Worm (Caenorhabditis elegans) whole organism, L2 larva: ENCODE data around the gene dlc-2.

ENCODE experiments used
- C34F6.9 ChIP-seq: fragments of 150-350 bp; optimal IDR thresholded peaks from 2 replicates; lab custom pipeline; 2014; ENCODE audit warnings: missing biosample characterization, missing genetic modification characterization
- F13H6.1 ChIP-seq: sonication (generic microtip); optimal IDR thresholded peaks from 2 replicates; lab custom pipeline; 2016; ENCODE audit warnings: missing genetic modification characterization, missing compliant biosample characterization
- R02D3.7 ChIP-seq: fragments of 150-350 bp; optimal IDR thresholded peaks from 2 replicates; lab custom pipeline; 2014; ENCODE audit warnings: missing biosample characterization, missing genetic modification characterization
- ZK546.5 ChIP-seq: sonication (generic microtip); optimal IDR thresholded peaks from 2 replicates; lab custom pipeline; 2017; ENCODE audit warnings: missing biosample characterization, missing genetic modification characterization
- aly-2 ChIP-seq: fragments of 150-350 bp; optimal IDR thresholded peaks from 2 replicates; lab custom pipeline; 2014; ENCODE audit warnings: missing biosample characterization, missing genetic modification characterization
- ama-1 ChIP-seq: fragments of 150-350 bp; optimal IDR thresholded peaks from 2 replicates; lab custom pipeline; 2018; ENCODE audit warnings: inconsistent platforms
- blmp-1 ChIP-seq: sonication (generic microtip); optimal IDR thresholded peaks from 2 replicates; lab custom pipeline; 2017; ENCODE audit warnings: missing genetic modification characterization, mild to moderate bottlenecking, missing compliant biosample characterization, antibody characterized with exemption, moderate library complexity; ENCODE audit not compliant: insufficient read depth
- crh-2 ChIP-seq: sonication (generic microtip); optimal IDR thresholded peaks from 2 replicates; lab custom pipeline; 2017; ENCODE audit warnings: missing biosample characterization, missing genetic modification characterization
- egl-27 ChIP-seq: sonication (generic microtip); optimal IDR thresholded peaks from 3 replicates; lab custom pipeline; 2017; ENCODE audit warnings: missing biosample characterization, missing genetic modification reagents, missing genetic modification characterization
- gmeb-1 ChIP-seq: fragments of 150-350 bp; optimal IDR thresholded peaks from 2 replicates; lab custom pipeline; 2014; ENCODE audit warnings: missing biosample characterization, missing genetic modification characterization
- lin-11 ChIP-seq: fragments of 150-350 bp; sonication (generic microtip); optimal IDR thresholded peaks from 2 replicates; lab custom pipeline; 2014; ENCODE audit warnings: missing biosample characterization, missing genetic modification characterization, inconsistent platforms, mixed read lengths
- mab-5 ChIP-seq: fragments of 150-350 bp; optimal IDR thresholded peaks from 2 replicates; lab custom pipeline; 2014; ENCODE audit warnings: missing biosample characterization, missing genetic modification characterization
- nhr-12 ChIP-seq: fragments of 150-350 bp; optimal IDR thresholded peaks from 2 replicates; lab custom pipeline; 2014; ENCODE audit warnings: missing biosample characterization, missing genetic modification characterization
- nhr-129 ChIP-seq: fragments of 150-350 bp; optimal IDR thresholded peaks from 2 replicates; lab custom pipeline; 2014; ENCODE audit warnings: missing biosample characterization, missing genetic modification characterization
- nhr-237 ChIP-seq: fragments of 150-350 bp; optimal IDR thresholded peaks from 2 replicates; lab custom pipeline; 2014; ENCODE audit warnings: missing biosample characterization, missing genetic modification characterization
- peb-1 ChIP-seq: fragments of 150-350 bp; optimal IDR thresholded peaks from 2 replicates; lab custom pipeline; 2014; ENCODE audit warnings: missing biosample characterization, missing genetic modification characterization
- sma-9 ChIP-seq, 2 experiments: fragments of 150-350 bp in 1 of 2; sonication (generic microtip) in 1 of 2; optimal IDR thresholded peaks; 2 replicates each; lab custom pipeline; 2014 to 2016; ENCODE audit warnings: missing genetic modification characterization in 2 of 2, mild to moderate bottlenecking in 1 of 2, missing biosample characterization in 1 of 2, missing compliant biosample characterization in 1 of 2, missing genetic modification reagents in 1 of 2, moderate library complexity in 1 of 2
- snpc-4 ChIP-seq: fragments of 150-350 bp; optimal IDR thresholded peaks from 2 replicates; lab custom pipeline; 2014; ENCODE audit warnings: missing biosample characterization, missing genetic modification characterization
- unc-39 ChIP-seq: fragments of 150-350 bp; optimal IDR thresholded peaks from 2 replicates; lab custom pipeline; 2014; ENCODE audit warnings: missing biosample characterization, missing genetic modification characterization
- unc-55 ChIP-seq: fragments of 150-350 bp; sonication (generic microtip); optimal IDR thresholded peaks from 3 replicates; lab custom pipeline; 2014; ENCODE audit warnings: missing biosample characterization, missing genetic modification reagents, missing genetic modification characterization
- unc-62 ChIP-seq: fragments of 150-350 bp; optimal IDR thresholded peaks from 2 replicates; lab custom pipeline; 2014; ENCODE audit warnings: missing biosample characterization, missing genetic modification reagents, missing genetic modification characterization
- ztf-1 ChIP-seq: fragments of 200-800 bp; sonication (Bioruptor generic); conservative IDR thresholded peaks from 2 replicates; pipeline ENCODE4 v1.3.6; 2022; ENCODE audit warnings: missing genetic modification characterization, missing compliant biosample characterization

Gene dlc-2

ce11 chrIV:12078112-12078812, 33.1 kb downstream of the dlc-2 start, which contains the start of gene tmed-1:
TSS of gene tmed-1 (minus strand) at chrIV:12078162.
- TF ChIP-seq sma-9 (GFP tag; optimal IDR thresholded peaks at IDR 0.05; lab: Kevin White, UChicago) (no peak), sma-9 (tag; optimal IDR thresholded peaks at IDR 0.05; lab: Kevin White, UChicago) (no peak), nhr-129 (tag; lab: Kevin White, UChicago) (no peak), unc-55 (GFP tag; lab: Kevin White, UChicago) (peak; percentile 18), C34F6.9 (tag; lab: Kevin White, UChicago) (peak; percentile 20), nhr-12 (tag; lab: Kevin White, UChicago) (no peak)

- TF ChIP-seq aly-2 (tag; lab: Kevin White, UChicago), result no peak
- TF ChIP-seq ztf-1 (GFP tag; lab: Robert Waterston, UW), result no peak
- no peak for TF ChIP-seq R02D3.7 (tag; lab: Kevin White, UChicago)
- no peak for TF ChIP-seq gmeb-1 (tag; lab: Kevin White, UChicago)
- no peak for TF ChIP-seq egl-27
- TF ChIP-seq F13H6.1 (tag; lab: Kevin White, UChicago), result no peak
- no peak for TF ChIP-seq nhr-129 (tag; lab: Kevin White, UChicago)
- TF ChIP-seq crh-2 (tag; lab: Kevin White, UChicago), result no peak
- no peak for TF ChIP-seq unc-62 (GFP tag; lab: Kevin White, UChicago)
- TF ChIP-seq, all 48 proteins: peak for 0
Observed at ce11 chrIV:12075497-12075896, 35.9 kb downstream of the dlc-2 start, which contains the start of gene K08E4.7. TSS of gene K08E4.7 (plus strand) at chrIV:12075797.

- TF ChIP-seq ama-1 (lab: Kevin White, UChicago), result no peak
- peak; percentile 23 for TF ChIP-seq unc-55 (GFP tag; lab: Kevin White, UChicago)
Observed at ce11 chrIV:12068590-12068989, 42.8 kb downstream of the dlc-2 start, which contains the start of gene bath-37. TSS of gene bath-37 (plus strand) at chrIV:12068890.

ce11 chrIV:12061229-12061628, 50.1 kb downstream of the dlc-2 start, which contains the start of gene K08E4.8:
TSS of gene K08E4.8 (minus strand) at chrIV:12061329.
- TF ChIP-seq unc-55 (GFP tag; lab: Kevin White, UChicago) (no peak), nhr-12 (tag; lab: Kevin White, UChicago) (no peak), crh-2 (tag; lab: Kevin White, UChicago) (no peak), lin-11 (no peak), ama-1 (lab: Kevin White, UChicago) (no peak), blmp-1 (tag; lab: Kevin White, UChicago) (no peak), snpc-4 (no peak), mab-5 (tag; lab: Kevin White, UChicago) (no peak), ZK546.5 (tag; lab: Kevin White, UChicago) (no peak), unc-39 (tag; lab: Kevin White, UChicago) (no peak), nhr-237 (tag; lab: Kevin White, UChicago) (no peak), unc-62 (GFP tag; lab: Kevin White, UChicago) (no peak), C34F6.9 (tag; lab: Kevin White, UChicago) (no peak), peb-1 (tag; lab: Kevin White, UChicago) (no peak), F13H6.1 (tag; lab: Kevin White, UChicago) (no peak)
